Worm (Caenorhabditis elegans): ENCODE data around the gene C18B10.6.

Gene C18B10.6

ce11 chrV:7437538-7437937, 43.3 kb downstream of the C18B10.6 start, which contains the start of gene F25E5.9:
Gene F25E5.9 (minus strand): TSS chrV:7437919.
- TF ChIP-seq lin-39 (tag; optimal IDR thresholded peaks at IDR 0.05) (peak; percentile 3), mml-1 (tag; optimal IDR thresholded peaks at IDR 0.05) (no peak), ceh-82 (tag; optimal IDR thresholded peaks at IDR 0.05) (no peak), nhr-76 (tag; optimal IDR thresholded peaks at IDR 0.05) (no peak), sea-2 (GFP tag; optimal IDR thresholded peaks at IDR 0.05) (no peak), egl-5 (tag; optimal IDR thresholded peaks at IDR 0.05) (no peak), mdl-1 (tag; optimal IDR thresholded peaks at IDR 0.05) (no peak), nhr-12 (tag; optimal IDR thresholded peaks at IDR 0.05) (no peak), fkh-2 (tag; optimal IDR thresholded peaks at IDR 0.05) (no peak), elt-2 (tag; optimal IDR thresholded peaks at IDR 0.05) (no peak), ama-1 (optimal IDR thresholded peaks at IDR 0.05) (peak; percentile 10), fkh-10 (GFP tag; optimal IDR thresholded peaks at IDR 0.05) (peak; percentile 28), nhr-237 (tag; optimal IDR thresholded peaks at IDR 0.05) (no peak), unc-39 (tag; optimal IDR thresholded peaks at IDR 0.05) (no peak), R02D3.7 (tag; optimal IDR thresholded peaks at IDR 0.05) (no peak), lsy-12 (tag; optimal IDR thresholded peaks at IDR 0.05) (no peak), lin-15B (tag; optimal IDR thresholded peaks at IDR 0.05) (peak; percentile 7), egl-27 (tag; optimal IDR thresholded peaks at IDR 0.05) (no peak), eor-1 (tag; optimal IDR thresholded peaks at IDR 0.05) (no peak), ZK546.5 (tag; optimal IDR thresholded peaks at IDR 0.05) (no peak), jun-1 (tag; optimal IDR thresholded peaks at IDR 0.05) (no peak), ceh-9 (tag; optimal IDR thresholded peaks at IDR 0.05) (no peak), nfya-1 (tag; optimal IDR thresholded peaks at IDR 0.05; ENCODE audit: insufficient read depth) (peak; percentile 51), snpc-4 (tag; optimal IDR thresholded peaks at IDR 0.05) (peak; percentile 32)

DNA sequence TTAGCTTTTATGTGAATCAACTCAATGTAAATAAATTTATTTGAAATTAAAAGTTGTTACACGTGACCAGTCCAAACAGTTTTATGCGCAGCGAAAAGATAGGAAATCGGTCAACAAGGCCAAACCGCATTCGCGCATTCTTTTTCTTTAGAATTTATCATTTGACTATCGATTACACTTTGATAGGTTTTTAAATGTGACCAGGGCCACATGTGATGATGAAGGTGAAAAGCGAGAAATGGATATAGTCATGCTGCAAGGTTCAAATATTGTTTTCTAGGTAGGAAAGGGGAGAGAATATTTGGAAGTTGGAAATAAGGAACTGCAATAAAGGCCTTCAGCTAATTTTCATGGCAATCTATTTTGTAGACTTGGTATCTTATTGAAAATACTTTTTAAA, 43.9 kb downstream of the C18B10.6 start:
- peak; percentile 72 for TF ChIP-seq nhr-23 (tag; optimal IDR thresholded peaks at IDR 0.05)
- TF ChIP-seq nhr-25 (tag; optimal IDR thresholded peaks at IDR 0.05) = peak; percentile 78
- TF ChIP-seq elt-3 (tag; optimal IDR thresholded peaks at IDR 0.05) = peak in 2 of 3 experiments; percentile 14 to 91
- no peak for TF ChIP-seq skn-1 (tag; optimal IDR thresholded peaks at IDR 0.05)
- peak; percentile 14 for TF ChIP-seq pha-4 (tag; optimal IDR thresholded peaks at IDR 0.05)
- peak; percentile 16 for TF ChIP-seq nfya-1 (tag; optimal IDR thresholded peaks at IDR 0.05; ENCODE audit: insufficient read depth)
- peak; percentile 28 for TF ChIP-seq tbx-2 (tag; optimal IDR thresholded peaks at IDR 0.05)
- TF ChIP-seq ama-1 (optimal IDR thresholded peaks at IDR 0.05) = peak; percentile 98
- TF ChIP-seq nhr-43 (tag; optimal IDR thresholded peaks at IDR 0.05; ENCODE audit: poor library complexity, severe bottlenecking) = peak; percentile 90
- TF ChIP-seq elt-1 (tag; optimal IDR thresholded peaks at IDR 0.05) = no peak

- no peak for TF ChIP-seq unc-62 (GFP tag; optimal IDR thresholded peaks at IDR 0.05)
- TF ChIP-seq nfya-1 (tag; optimal IDR thresholded peaks at IDR 0.05; ENCODE audit: insufficient read depth) = no peak
- TF ChIP-seq snpc-4 (tag; optimal IDR thresholded peaks at IDR 0.05) = no peak
- TF ChIP-seq nhr-237 (tag; optimal IDR thresholded peaks at IDR 0.05) = no peak
- no peak for TF ChIP-seq jun-1 (tag; optimal IDR thresholded peaks at IDR 0.05)
- TF ChIP-seq ztf-11 (tag; optimal IDR thresholded peaks at IDR 0.05) = no peak
- no peak for TF ChIP-seq ceh-82 (tag; optimal IDR thresholded peaks at IDR 0.05)
- TF ChIP-seq zag-1 (tag; optimal IDR thresholded peaks at IDR 0.05) = no peak
- no peak for TF ChIP-seq elt-3 (tag; optimal IDR thresholded peaks at IDR 0.05)
- TF ChIP-seq egl-5 (tag; optimal IDR thresholded peaks at IDR 0.05) = no peak
- TF ChIP-seq mml-1 (tag; optimal IDR thresholded peaks at IDR 0.05) = no peak
- no peak for TF ChIP-seq skn-1 (tag; optimal IDR thresholded peaks at IDR 0.05)
- TF ChIP-seq nhr-77 (tag; optimal IDR thresholded peaks at IDR 0.05) = no peak
- TF ChIP-seq nhr-23 (tag; optimal IDR thresholded peaks at IDR 0.05) = no peak
- no peak for TF ChIP-seq ama-1 (optimal IDR thresholded peaks at IDR 0.05)
- no peak for TF ChIP-seq tbx-2 (tag; optimal IDR thresholded peaks at IDR 0.05)
- TF ChIP-seq hmg-11 (tag; optimal IDR thresholded peaks at IDR 0.05) = no peak
- no peak for TF ChIP-seq lin-39 (tag; optimal IDR thresholded peaks at IDR 0.05)
- no peak for TF ChIP-seq elt-1 (tag; optimal IDR thresholded peaks at IDR 0.05)
Observed at ce11 chrV:7436509-7436908, 44.3 kb downstream of the C18B10.6 start.
